Worm (Caenorhabditis elegans) whole organism, young adult: ENCODE data around the gene F53F4.7.

Source experiments
- B0336.3 ChIP-seq: fragments of 200-800 bp; sonication (Bioruptor generic); IDR thresholded peaks from 2 replicates; pipeline ENCODE4 v1.3.6; 2022; ENCODE audit warnings: missing genetic modification characterization, missing compliant biosample characterization
- C06A6.2 ChIP-seq: fragments of 200-800 bp; sonication (Bioruptor generic); conservative IDR thresholded peaks from 2 replicates; pipeline ENCODE4 v1.3.6; 2022; ENCODE audit warnings: missing genetic modification characterization, missing compliant biosample characterization
- ama-1 ChIP-seq, 3 experiments: fragments of 150-350 bp in 1 of 3; sonication (generic microtip) in 2 of 3; optimal IDR thresholded peaks; 2 replicates each; lab custom pipeline; 2014 to 2018; ENCODE audit warnings: missing biosample characterization in 2 of 3, missing genetic modification characterization in 2 of 3, missing genetic modification reagents in 2 of 3
- cebp-1 ChIP-seq, 2 experiments: fragments of 200-800 bp in 1 of 2; sonication (Bioruptor generic) in 1 of 2; sonication (generic microtip) in 1 of 2; IDR thresholded peaks in 1 of 2; optimal IDR thresholded peaks in 1 of 2; 2 replicates each; pipeline versions ENCODE4 v1.3.6 to Lab custom; 2017 to 2022; ENCODE audit warnings: missing compliant biosample characterization in 2 of 2, missing genetic modification characterization in 2 of 2, mild to moderate bottlenecking in 1 of 2, missing genetic modification reagents in 1 of 2, moderate library complexity in 1 of 2
- ceh-91 ChIP-seq: fragments of 200-800 bp; sonication (Bioruptor generic); IDR thresholded peaks from 2 replicates; pipeline ENCODE4 v1.3.6; 2022; ENCODE audit warnings: missing genetic modification reagents, missing genetic modification characterization, missing compliant biosample characterization
- dpff-1 ChIP-seq: sonication (generic microtip); optimal IDR thresholded peaks from 2 replicates; lab custom pipeline; 2017; ENCODE audit warnings: mild to moderate bottlenecking, missing genetic modification characterization, missing compliant biosample characterization
- him-1 ChIP-seq: sonication (generic microtip); optimal IDR thresholded peaks from 2 replicates; lab custom pipeline; 2016; ENCODE audit warnings: missing genotype, missing genetic modification reagents, missing genetic modification characterization, missing compliant biosample characterization
- lag-1 ChIP-seq: fragments of 200-800 bp; sonication (Bioruptor generic); IDR thresholded peaks from 2 replicates; pipeline ENCODE4 v1.3.6; 2022; ENCODE audit warnings: missing genetic modification reagents, missing genetic modification characterization, missing compliant biosample characterization
- mel-28 ChIP-seq: sonication (generic microtip); optimal IDR thresholded peaks from 2 replicates; lab custom pipeline; 2016; ENCODE audit warnings: borderline replicate concordance, mild to moderate bottlenecking, missing genetic modification characterization, missing compliant biosample characterization
- repo-1 ChIP-seq: sonication (generic microtip); optimal IDR thresholded peaks from 2 replicates; lab custom pipeline; 2017; ENCODE audit warnings: mild to moderate bottlenecking, missing genetic modification characterization, missing compliant biosample characterization
- tlf-1 ChIP-seq: fragments of 200-800 bp; sonication (Bioruptor generic); optimal IDR thresholded peaks from 2 replicates; lab custom pipeline; 2018; ENCODE audit warnings: mild to moderate bottlenecking, missing genetic modification characterization, missing compliant biosample characterization

ce11 chrV:13563841-13564240 is 49.9 kb downstream of the F53F4.7 start, which contains the start of gene grl-17:
- TF ChIP-seq B0336.3 (GFP tag; lab: Robert Waterston, UW): no peak
- no peak for TF ChIP-seq repo-1 (tag; lab: Kevin White, UChicago)
- no peak for TF ChIP-seq mel-28 (tag; lab: Kevin White, UChicago)
- TF ChIP-seq ceh-91 (GFP tag; lab: Robert Waterston, UW): no peak
- TF ChIP-seq C06A6.2 (GFP tag; lab: Robert Waterston, UW): no peak
- TF ChIP-seq cebp-1 (GFP tag; IDR thresholded peaks at IDR 0.05; lab: Robert Waterston, UW): no peak
- TF ChIP-seq cebp-1 (tag; optimal IDR thresholded peaks at IDR 0.05; lab: Kevin White, UChicago): no peak
- no peak for TF ChIP-seq lag-1 (GFP tag; lab: Robert Waterston, UW)
- TF ChIP-seq ama-1 (optimal IDR thresholded peaks at IDR 0.05; lab: Kevin White, UChicago): no peak
- TF ChIP-seq ama-1 (GFP tag; optimal IDR thresholded peaks at IDR 0.05; lab: Kevin White, UChicago): no peak
- TF ChIP-seq him-1 (tag; lab: Kevin White, UChicago): no peak
- TF ChIP-seq dpff-1 (tag; lab: Kevin White, UChicago): no peak
- no peak for TF ChIP-seq tlf-1 (GFP tag; lab: Kevin White, UChicago)
